Fruit fly (Drosophila melanogaster): Measurements from ENCODE around the gene brwl.

brwl gene

DNA sequence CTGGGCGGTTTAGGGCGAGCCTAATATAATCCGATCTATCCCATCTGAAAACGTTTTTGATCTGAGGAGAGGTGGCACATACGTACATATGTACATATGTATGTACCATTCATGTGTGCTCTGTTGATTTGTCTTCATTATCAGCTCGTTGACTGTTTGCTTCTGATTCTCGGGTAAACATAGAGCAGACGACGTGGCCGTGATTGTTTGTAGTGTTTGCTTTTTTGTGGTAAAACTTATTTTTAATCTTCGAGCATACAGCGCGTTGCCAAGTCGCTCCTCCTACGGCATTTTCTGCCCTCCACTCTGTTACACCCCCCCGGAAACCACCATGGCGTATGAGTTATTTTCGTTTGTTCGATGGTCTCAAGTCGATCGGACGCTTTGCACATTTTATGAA, 43.0 kb upstream of the brwl start (continued):
- TF ChIP-seq disco-r (GFP tag; optimal IDR thresholded peaks at IDR 0.05) (peak; percentile 82), Fer1 (GFP tag; optimal IDR thresholded peaks at IDR 0.05) (peak; percentile 96), MTF-1 (GFP tag; optimal IDR thresholded peaks at IDR 0.05; ENCODE audit: borderline replicate concordance) (peak; percentile 96), CG4282 (GFP tag; optimal IDR thresholded peaks at IDR 0.05) (peak; percentile 81), da (GFP tag; optimal IDR thresholded peaks at IDR 0.05) (peak; percentile 68), usp (GFP tag; optimal IDR thresholded peaks at IDR 0.05) (no peak), Hr78 (GFP tag; optimal IDR thresholded peaks at IDR 0.05) (peak in 1 of 2 experiments; percentile 46), Rx (GFP tag; IDR thresholded peaks at IDR 0.05) (0 out of 2 replicates have a peak, but pooled peaks have one; percentile 44), danr (GFP tag; IDR thresholded peaks at IDR 0.05) (peak; percentile 50; the same call in 1 of the 2 replicates), ems (GFP tag; optimal IDR thresholded peaks at IDR 0.05) (peak; percentile 70), kay (GFP tag; optimal IDR thresholded peaks at IDR 0.05) (peak; percentile 80), Usf (GFP tag; optimal IDR thresholded peaks at IDR 0.05) (peak; percentile 38), CG2678 (tag; optimal IDR thresholded peaks at IDR 0.05) (peak; percentile 91), ken (GFP tag; IDR thresholded peaks at IDR 0.05) (peak; percentile 64; the same call in 2 of the 3 replicates), fu2 (GFP tag; optimal IDR thresholded peaks at IDR 0.05) (peak; percentile 53), Ets97D (GFP tag; optimal IDR thresholded peaks at IDR 0.05) (peak; percentile 42), Dbx (GFP tag; IDR thresholded peaks at IDR 0.05) (peak; percentile 65; the same call in 2 of the 3 replicates), zfh1 (GFP tag; IDR thresholded peaks at IDR 0.05) (peak; percentile 90), sqz (GFP tag; optimal IDR thresholded peaks at IDR 0.05) (peak; percentile 83), Atf-2 (GFP tag; optimal IDR thresholded peaks at IDR 0.05) (peak; percentile 76), seq (GFP tag; IDR thresholded peaks at IDR 0.05) (peak; percentile 94), exex (tag; optimal IDR thresholded peaks at IDR 0.05) (peak; percentile 78), PHDP (tag; optimal IDR thresholded peaks at IDR 0.05) (peak; percentile 90), CG11695 (GFP tag; IDR thresholded peaks at IDR 0.05) (peak; percentile 85), dan (GFP tag; IDR thresholded peaks at IDR 0.05) (no peak), CG1602 (GFP tag; optimal IDR thresholded peaks at IDR 0.05) (peak; percentile 64), pho (GFP tag; optimal IDR thresholded peaks at IDR 0.05) (peak; percentile 78), Blimp-1 (GFP tag; optimal IDR thresholded peaks at IDR 0.05) (peak; percentile 85), chn (GFP tag; optimal IDR thresholded peaks at IDR 0.05) (peak; percentile 55), CG13287 (GFP tag; IDR thresholded peaks at IDR 0.05; ENCODE audit: partially characterized antibody) (no peak), CG32767 (GFP tag; IDR thresholded peaks at IDR 0.05) (peak; percentile 82), CG34224 (GFP tag; IDR thresholded peaks at IDR 0.05; ENCODE audit: partially characterized antibody) (no peak), Jarid2 (GFP tag; optimal IDR thresholded peaks at IDR 0.05) (peak; percentile 79), pnt (GFP tag; optimal IDR thresholded peaks at IDR 0.05) (peak; percentile 68), al (GFP tag; IDR thresholded peaks at IDR 0.05) (no peak), Sry-β (GFP tag; optimal IDR thresholded peaks at IDR 0.05) (peak; percentile 70), CG7357 (GFP tag; IDR thresholded peaks at IDR 0.05) (peak; percentile 56; the same call in 1 of the 3 replicates), CG17829 (tag; optimal IDR thresholded peaks at IDR 0.05) (peak; percentile 64), CG1603 (tag; optimal IDR thresholded peaks at IDR 0.05) (peak; percentile 91), CG9932 (GFP tag; IDR thresholded peaks at IDR 0.05) (peak; percentile 31; the same call in 1 of the 2 replicates), esg (GFP tag; conservative IDR thresholded peaks at IDR 0.05) (no peak), hbn (GFP tag; IDR thresholded peaks at IDR 0.05; ENCODE audit: partially characterized antibody) (no peak), jigr1 (GFP tag; IDR thresholded peaks at IDR 0.05) (no peak), Sox100B (GFP tag; optimal IDR thresholded peaks at IDR 0.05) (peak; percentile 83), Sin3A (optimal IDR thresholded peaks at IDR 0.05) (no peak), CG4617 (GFP tag; optimal IDR thresholded peaks at IDR 0.05; ENCODE audit: borderline replicate concordance) (peak; percentile 27), CG13775 (GFP tag; optimal IDR thresholded peaks at IDR 0.05) (peak; percentile 53), CG30020 (tag; optimal IDR thresholded peaks at IDR 0.05) (no peak), stwl (tag; optimal IDR thresholded peaks at IDR 0.05) (peak; percentile 43), CG17361 (GFP tag; IDR thresholded peaks at IDR 0.05) (peak; percentile 64; the same call in 2 of the 3 replicates), CG17359 (tag; optimal IDR thresholded peaks at IDR 0.05) (peak; percentile 89)
